Fruit fly (Drosophila melanogaster): ENCODE results near the gene Galphaf.

Gene Galphaf

dm6 chr3L:16667663-16668465, at the start of gene Galphaf:
TSS of gene Galphaf (minus strand) at chr3L:16667934.
- TF ChIP-seq TFAM (GFP tag; optimal IDR thresholded peaks at IDR 0.05) (no peak), Poxn (GFP tag; IDR thresholded peaks at IDR 0.05) (no peak), Kr (GFP tag; optimal IDR thresholded peaks at IDR 0.05) (no peak), CG3995 (GFP tag; optimal IDR thresholded peaks at IDR 0.05) (peak; percentile 49), Atf6 (GFP tag; IDR thresholded peaks at IDR 0.05) (0 out of 2 replicates have a peak, but pooled peaks have one; percentile 21), CG4404 (GFP tag; IDR thresholded peaks at IDR 0.05) (no peak), btn (GFP tag; optimal IDR thresholded peaks at IDR 0.05) (no peak), CG4854 (GFP tag; optimal IDR thresholded peaks at IDR 0.05) (no peak), HmgZ (tag; optimal IDR thresholded peaks at IDR 0.05) (peak; percentile 21), prd (optimal IDR thresholded peaks at IDR 0.05) (no peak), prd (GFP tag; IDR thresholded peaks at IDR 0.05) (no peak), C15 (GFP tag; IDR thresholded peaks at IDR 0.05) (0 out of 3 replicates have a peak, but pooled peaks have one; percentile 26), Trl (optimal IDR thresholded peaks at IDR 0.05) (peak; percentile 76 to 90), Trl (GFP tag; optimal IDR thresholded peaks at IDR 0.05) (no peak), CG10267 (tag; optimal IDR thresholded peaks at IDR 0.05) (no peak), CG4360 (GFP tag; IDR thresholded peaks at IDR 0.05) (no peak), CG34376 (GFP tag; optimal IDR thresholded peaks at IDR 0.05) (peak; percentile 66), CG6654 (GFP tag; optimal IDR thresholded peaks at IDR 0.05) (no peak), CG4617 (GFP tag; optimal IDR thresholded peaks at IDR 0.05; ENCODE audit: borderline replicate concordance) (no peak), CG10543 (GFP tag; optimal IDR thresholded peaks at IDR 0.05) (peak; percentile 68), MESR4 (GFP tag; optimal IDR thresholded peaks at IDR 0.05) (no peak), yki (optimal IDR thresholded peaks at IDR 0.05) (peak; percentile 28), sens (GFP tag) (peak; percentile 52), hb (GFP tag; IDR thresholded peaks at IDR 0.05; ENCODE audit: partially characterized antibody) (no peak), CG2129 (GFP tag; IDR thresholded peaks at IDR 0.05; ENCODE audit: partially characterized antibody) (no peak), fd3F (GFP tag; optimal IDR thresholded peaks at IDR 0.05) (no peak), gcm2 (GFP tag; optimal IDR thresholded peaks at IDR 0.05) (no peak), Dref (GFP tag; IDR thresholded peaks at IDR 0.05) (no peak), zen (tag; optimal IDR thresholded peaks at IDR 0.05) (no peak), CoRest (tag; optimal IDR thresholded peaks at IDR 0.05) (no peak), nom (GFP tag; optimal IDR thresholded peaks at IDR 0.05) (no peak), CG30403 (GFP tag; optimal IDR thresholded peaks at IDR 0.05) (no peak), ash1 (GFP tag; optimal IDR thresholded peaks at IDR 0.05) (no peak), CG5180 (GFP tag; optimal IDR thresholded peaks at IDR 0.05) (peak; percentile 37), run (tag; optimal IDR thresholded peaks at IDR 0.05) (no peak), gfzf (GFP tag; optimal IDR thresholded peaks at IDR 0.05) (no peak), Elba2 (GFP tag; optimal IDR thresholded peaks at IDR 0.05) (no peak), sd (tag; optimal IDR thresholded peaks at IDR 0.05) (peak; percentile 95), Hr51 (GFP tag; optimal IDR thresholded peaks at IDR 0.05) (no peak), Ssrp (tag; optimal IDR thresholded peaks at IDR 0.05) (no peak), fd64A (GFP tag; optimal IDR thresholded peaks at IDR 0.05) (peak; percentile 24), CG11456 (GFP tag; IDR thresholded peaks at IDR 0.05) (no peak), dati (GFP tag; IDR thresholded peaks at IDR 0.05) (no peak), Lim3 (GFP tag; IDR thresholded peaks at IDR 0.05) (0 out of 2 replicates have a peak, but pooled peaks have one; percentile 9), Chrac-16 (GFP tag; optimal IDR thresholded peaks at IDR 0.05) (no peak), z (GFP tag; IDR thresholded peaks at IDR 0.05) (no peak), bsh (GFP tag; optimal IDR thresholded peaks at IDR 0.05) (no peak), CG17361 (GFP tag; IDR thresholded peaks at IDR 0.05) (no peak), schlank (tag; optimal IDR thresholded peaks at IDR 0.05) (peak; percentile 5), stwl (tag; optimal IDR thresholded peaks at IDR 0.05) (no peak)

Data from whole organism, embryonic.